Fruit fly (Drosophila melanogaster) whole organism, larva: ENCODE data around the gene CG34461.

Source experiments
- noc ChIP-seq: fragments of 200-800 bp; sonication (Bioruptor generic); optimal IDR thresholded peaks from 3 replicates; lab custom pipeline; 2019; ENCODE audit warnings: missing biosample characterization, mild to moderate bottlenecking, missing genetic modification characterization, moderate library complexity

Gene CG34461

dm6 chr3L:8315141-8315816 lies 10.4 kb upstream of the CG34461 start, which contains the start of gene Cpsf6:
Gene Cpsf6, minus strand, starts transcription at chr3L:8315502.
- no peak for TF ChIP-seq noc (tag; lab: Kevin White, UChicago)

- TF ChIP-seq noc (tag; lab: Kevin White, UChicago) = no peak
Observed at dm6 chr3L:8318916-8319506, 6.6 kb upstream of the CG34461 start, which contains the start of gene CG43059. Gene CG43059, minus strand, starts transcription at chr3L:8318966.

dm6 chr3L:8320105-8320813 lies 5.4 kb upstream of the CG34461 start, which contains the start of gene CG13670:
Gene CG13670, plus strand, starts transcription at chr3L:8320763.
- no peak for TF ChIP-seq noc (tag; lab: Kevin White, UChicago)

dm6 chr3L:8323817-8324216 lies 1.8 kb upstream of the CG34461 start:
- TF ChIP-seq noc (tag; lab: Kevin White, UChicago) = no peak

- no peak for TF ChIP-seq noc (tag; lab: Kevin White, UChicago)
Observed at dm6 chr3L:8328283-8328682, 2.6 kb downstream of the CG34461 start, which contains the start of gene CG34462. Gene CG34462, plus strand, starts transcription at chr3L:8328583.

DNA sequence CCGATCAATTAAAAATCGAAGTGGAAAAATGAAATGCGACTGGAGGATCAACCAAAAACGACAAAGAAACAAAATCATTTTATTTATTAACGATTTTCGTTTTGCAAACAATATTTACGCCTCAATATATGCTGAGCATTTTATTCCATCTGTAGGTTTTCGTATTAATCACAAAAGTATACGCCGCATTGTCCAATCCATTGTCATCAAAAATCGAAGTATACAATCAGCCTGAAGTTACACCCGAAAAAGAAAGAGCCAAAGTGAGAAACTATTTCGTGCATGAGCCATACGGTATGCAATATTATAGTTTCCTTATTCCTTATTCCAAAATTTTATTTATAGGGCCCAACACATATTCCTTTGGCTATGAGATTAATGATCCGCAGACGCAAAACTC lies 3.3 kb downstream of the CG34461 start:
- TF ChIP-seq noc (tag; lab: Kevin White, UChicago) = no peak

- no peak for TF ChIP-seq noc (tag; lab: Kevin White, UChicago)
Observed at dm6 chr3L:8331414-8331813, 5.8 kb downstream of the CG34461 start.

dm6 chr3L:8333574-8333973 lies 7.9 kb downstream of the CG34461 start:
- TF ChIP-seq noc (tag; lab: Kevin White, UChicago) = no peak

- no peak for TF ChIP-seq noc (tag; lab: Kevin White, UChicago)
Observed at dm6 chr3L:8334338-8334737, 8.7 kb downstream of the CG34461 start.

DNA sequence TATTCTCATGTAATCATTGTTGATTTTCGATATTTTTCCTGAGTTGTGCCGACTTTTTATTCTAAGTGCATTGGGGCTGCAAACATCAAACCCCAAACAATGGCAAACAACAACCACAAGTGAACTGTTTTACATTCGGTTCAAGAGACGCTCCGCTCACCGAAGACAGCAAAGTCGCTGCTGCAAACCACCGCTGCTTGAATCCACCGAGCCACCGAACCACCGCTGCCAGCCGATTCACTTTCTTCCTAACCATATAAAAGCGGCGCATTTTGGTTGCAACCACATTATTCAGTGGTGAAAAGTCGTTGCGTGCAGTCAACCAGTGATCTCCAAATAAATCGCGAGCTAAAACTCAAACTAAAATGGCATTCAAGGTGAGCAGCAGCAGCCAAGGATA lies 10.7 kb downstream of the CG34461 start, which contains the start of gene Cpr66Cb:
Gene Cpr66Cb, plus strand, starts transcription at position 301 of the 400 bp plus-strand sequence.
- no peak for TF ChIP-seq noc (tag; lab: Kevin White, UChicago)

- no peak for TF ChIP-seq noc (tag; lab: Kevin White, UChicago)
Observed at dm6 chr3L:8338921-8339320, 13.3 kb downstream of the CG34461 start, which contains the start of gene Pex2. Gene Pex2, plus strand, starts transcription at chr3L:8339051.

- peak; percentile 18 for TF ChIP-seq noc (tag; lab: Kevin White, UChicago)
Observed at dm6 chr3L:8340264-8341095, 14.8 kb downstream of the CG34461 start, which contains the start of the genes Prim1 and CG7083. Gene Prim1, plus strand, starts transcription at chr3L:8340314. Gene CG7083, plus strand, starts transcription at chr3L:8340785.

DNA sequence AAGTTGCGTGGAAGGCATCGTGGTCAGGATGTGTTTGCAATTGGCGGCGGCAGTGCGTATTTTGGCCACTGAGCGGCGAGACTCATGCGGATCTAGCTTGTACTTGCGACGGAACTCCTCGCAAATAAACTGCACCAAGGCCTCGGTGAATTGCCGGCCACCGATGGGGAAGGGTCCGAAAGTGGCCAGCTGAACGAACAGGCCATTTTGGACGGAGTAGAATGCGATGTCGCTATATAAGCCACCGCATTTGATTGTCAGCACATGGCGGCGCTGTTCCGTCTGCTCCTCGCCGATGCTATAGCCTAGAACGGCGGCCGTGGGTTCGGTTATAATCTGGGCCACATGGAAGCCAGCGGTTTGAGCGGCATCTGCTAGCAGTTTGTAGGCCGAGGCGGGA lies 19.5 kb downstream of the CG34461 start:
- TF ChIP-seq noc (tag; lab: Kevin White, UChicago) = no peak

DNA sequence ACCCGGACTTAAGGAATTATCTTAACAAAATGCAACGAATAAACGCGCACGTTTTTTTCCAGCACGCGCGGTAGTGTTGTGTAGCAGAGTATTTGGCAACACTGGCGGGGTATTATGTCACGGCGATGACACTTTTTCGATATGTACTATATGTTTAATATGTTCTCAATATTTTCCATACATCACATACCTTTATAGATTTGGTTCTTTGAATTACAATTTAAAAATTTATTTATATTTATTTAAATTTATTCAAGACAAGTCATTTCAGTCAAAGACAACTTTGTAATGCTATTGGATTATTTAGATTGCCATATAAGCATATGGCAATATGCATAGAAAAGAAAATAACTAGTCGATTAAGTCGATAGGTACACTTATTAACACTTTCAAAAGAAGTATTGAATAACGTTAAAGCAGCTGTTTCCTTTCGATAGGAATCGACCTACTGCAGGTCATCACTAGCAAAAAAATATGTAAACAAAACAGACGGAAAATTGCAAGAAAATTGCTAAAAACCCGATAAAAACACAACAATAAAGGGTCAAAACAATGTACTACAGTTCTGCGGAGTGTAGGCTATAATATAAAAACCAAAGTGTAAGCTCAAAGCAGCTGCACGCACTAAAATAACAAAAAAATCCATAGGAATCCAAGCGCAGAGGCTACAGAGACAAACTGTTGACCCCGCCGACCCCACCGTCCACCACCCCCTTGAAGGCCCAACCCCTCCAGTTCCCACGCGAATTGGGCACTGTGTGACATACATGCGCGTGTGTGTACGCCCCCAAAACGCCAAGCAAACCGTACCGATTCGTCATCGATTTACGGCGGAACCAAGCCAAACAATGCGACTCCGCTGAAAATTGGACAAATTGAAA lies 20.7 kb downstream of the CG34461 start, which contains the start of the genes CG7182 and GAPcenA:
Gene CG7182, minus strand, starts transcription at position 283 of the 881 bp plus-strand sequence.
Gene GAPcenA, plus strand, starts transcription at position 462 of the 881 bp plus-strand sequence.
- TF ChIP-seq noc (tag; lab: Kevin White, UChicago) = peak; percentile 81
